Fruit fly (Drosophila melanogaster) whole organism, prepupa: ENCODE measurements around the gene bou.
A peak's percentile ranks its signal among the peaks of the same experiment; 100 is the strongest.

ENCODE experiments used
- Blimp-1 ChIP-seq: fragments of 200-800 bp; sonication (Bioruptor generic); optimal IDR thresholded peaks from 3 replicates; lab custom pipeline; 2017; ENCODE audit warnings: missing biosample characterization, missing genetic modification characterization, mild to moderate bottlenecking, moderate library complexity, missing genetic modification reagents
- CG10631 ChIP-seq: fragments of 200-800 bp; sonication (Bioruptor generic); optimal IDR thresholded peaks from 2 replicates; lab custom pipeline; 2016; ENCODE audit warnings: missing biosample characterization, missing genetic modification characterization
- CG10669 ChIP-seq: fragments of 200-800 bp; sonication (Bioruptor generic); optimal IDR thresholded peaks from 3 replicates; lab custom pipeline; 2018; ENCODE audit warnings: missing biosample characterization, mild to moderate bottlenecking, missing genetic modification characterization, moderate library complexity
- CG11294 ChIP-seq: fragments of 200-800 bp; sonication (Bioruptor generic); IDR thresholded peaks from 2 replicates; pipeline ENCODE4 v1.3.6; 2022; ENCODE audit warnings: missing biosample characterization, missing genetic modification characterization
- CG11762 ChIP-seq: fragments of 200-800 bp; sonication (Bioruptor generic); optimal IDR thresholded peaks from 3 replicates; lab custom pipeline; 2016; ENCODE audit warnings: missing biosample characterization, missing genetic modification characterization; ENCODE audit not compliant: insufficient read depth
- CG1621 ChIP-seq: fragments of 200-800 bp; sonication (Bioruptor generic); optimal IDR thresholded peaks from 3 replicates; lab custom pipeline; 2018; ENCODE audit warnings: missing biosample characterization, mild to moderate bottlenecking, missing genetic modification characterization
- CG16779 ChIP-seq: fragments of 200-800 bp; sonication (Bioruptor generic); optimal IDR thresholded peaks from 3 replicates; lab custom pipeline; 2017; ENCODE audit warnings: missing biosample characterization, mild to moderate bottlenecking, missing genetic modification characterization
- CG34406 ChIP-seq: fragments of 200-800 bp; sonication (Bioruptor generic); optimal IDR thresholded peaks from 3 replicates; lab custom pipeline; 2016; ENCODE audit warnings: missing biosample characterization, missing genetic modification characterization
- CG6163 ChIP-seq: fragments of 200-800 bp; sonication (Bioruptor generic); IDR thresholded peaks from 3 replicates; pipeline ENCODE4 v1.3.6; 2022; ENCODE audit warnings: missing biosample characterization, missing genetic modification characterization
- CG6276 ChIP-seq: fragments of 200-800 bp; sonication (Bioruptor generic); optimal IDR thresholded peaks from 2 replicates; lab custom pipeline; 2017; ENCODE audit warnings: missing biosample characterization, mild to moderate bottlenecking, missing genetic modification characterization
- CG6792 ChIP-seq: fragments of 200-800 bp; sonication (Bioruptor generic); optimal IDR thresholded peaks from 3 replicates; lab custom pipeline; 2016; ENCODE audit warnings: missing biosample characterization, missing genetic modification characterization
- CG6854 ChIP-seq: fragments of 200-800 bp; sonication (Bioruptor generic); optimal IDR thresholded peaks from 2 replicates; lab custom pipeline; 2017; ENCODE audit warnings: missing biosample characterization, mild to moderate bottlenecking, missing genetic modification characterization
- CG7368 ChIP-seq: fragments of 200-800 bp; sonication (Bioruptor generic); optimal IDR thresholded peaks from 3 replicates; lab custom pipeline; 2016; ENCODE audit warnings: missing biosample characterization, missing genetic modification characterization
- CG8119 ChIP-seq: fragments of 200-800 bp; sonication (Bioruptor generic); IDR thresholded peaks from 3 replicates; pipeline ENCODE4 v1.3.6; 2022; ENCODE audit warnings: missing biosample characterization, missing genetic modification characterization
- CG9139 ChIP-seq: fragments of 200-800 bp; sonication (Bioruptor generic); optimal IDR thresholded peaks from 3 replicates; lab custom pipeline; 2017; ENCODE audit warnings: missing biosample characterization, mild to moderate bottlenecking, missing genetic modification characterization
- Eip75B ChIP-seq: fragments of 200-800 bp; sonication (Bioruptor generic); optimal IDR thresholded peaks from 3 replicates; lab custom pipeline; 2016; ENCODE audit warnings: missing biosample characterization, missing genetic modification characterization
- Eip78C ChIP-seq: fragments of 200-800 bp; sonication (Bioruptor generic); peaks from one replicate; lab custom pipeline; 2016; ENCODE audit warnings: missing biosample characterization, missing genetic modification characterization
- Eip93F ChIP-seq: fragments of 200-800 bp; sonication (Bioruptor generic); optimal IDR thresholded peaks from 2 replicates; lab custom pipeline; 2016; ENCODE audit warnings: missing biosample characterization, mild to moderate bottlenecking, missing genetic modification characterization
- Ets21C ChIP-seq: fragments of 200-800 bp; sonication (Bioruptor generic); optimal IDR thresholded peaks from 3 replicates; lab custom pipeline; 2016; ENCODE audit warnings: missing biosample characterization, missing genetic modification characterization
- Gug ChIP-seq: fragments of 200-800 bp; sonication (Bioruptor generic); IDR thresholded peaks from 2 replicates; pipeline ENCODE4 v1.3.6; 2022; ENCODE audit warnings: missing biosample characterization, missing genetic modification characterization
- Hr39 ChIP-seq: fragments of 200-800 bp; sonication (Bioruptor generic); optimal IDR thresholded peaks from 2 replicates; lab custom pipeline; 2016; ENCODE audit warnings: missing biosample characterization, missing genetic modification characterization
- Lpt ChIP-seq: fragments of 200-800 bp; sonication (Bioruptor generic); optimal IDR thresholded peaks from 3 replicates; lab custom pipeline; 2016; ENCODE audit warnings: missing biosample characterization, missing genetic modification characterization
- Met ChIP-seq: fragments of 200-800 bp; sonication (Bioruptor generic); optimal IDR thresholded peaks from 3 replicates; lab custom pipeline; 2016; ENCODE audit warnings: missing biosample characterization, missing genetic modification characterization
- OdsH ChIP-seq: fragments of 200-800 bp; sonication (Bioruptor generic); optimal IDR thresholded peaks from 3 replicates; lab custom pipeline; 2016; ENCODE audit warnings: missing biosample characterization, missing genetic modification characterization
- Smox ChIP-seq: fragments of 200-800 bp; sonication (Bioruptor generic); optimal IDR thresholded peaks from 3 replicates; lab custom pipeline; 2016; ENCODE audit warnings: missing biosample characterization, missing genetic modification characterization
- Sox102F ChIP-seq: fragments of 200-800 bp; sonication (Bioruptor generic); optimal IDR thresholded peaks from 2 replicates; lab custom pipeline; 2016; ENCODE audit warnings: missing biosample characterization, mild to moderate bottlenecking, missing genetic modification characterization
- Sox14 ChIP-seq: fragments of 200-800 bp; sonication (Bioruptor generic); optimal IDR thresholded peaks from 3 replicates; lab custom pipeline; 2016; ENCODE audit warnings: missing biosample characterization, missing genetic modification characterization
- Sox15 ChIP-seq: fragments of 200-800 bp; sonication (Bioruptor generic); optimal IDR thresholded peaks from 3 replicates; lab custom pipeline; 2016; ENCODE audit warnings: missing biosample characterization, missing genetic modification characterization
- acj6 ChIP-seq: fragments of 200-800 bp; sonication (Bioruptor generic); optimal IDR thresholded peaks from 3 replicates; lab custom pipeline; 2016; ENCODE audit warnings: missing biosample characterization, missing genetic modification characterization
- cyc ChIP-seq: fragments of 200-800 bp; sonication (Bioruptor generic); optimal IDR thresholded peaks from 3 replicates; lab custom pipeline; 2016; ENCODE audit warnings: missing biosample characterization, missing genetic modification characterization
- dac ChIP-seq: fragments of 200-800 bp; sonication (Bioruptor generic); optimal IDR thresholded peaks from 2 replicates; lab custom pipeline; 2017; ENCODE audit warnings: missing biosample characterization, mild to moderate bottlenecking, missing genetic modification characterization
- dsx ChIP-seq: fragments of 200-800 bp; optimal IDR thresholded peaks from 3 replicates; lab custom pipeline; 2019; ENCODE audit warnings: missing biosample characterization, mild to moderate bottlenecking, missing genetic modification characterization, moderate library complexity; ENCODE audit not compliant: poor library complexity, severe bottlenecking
- eg ChIP-seq: fragments of 200-800 bp; sonication (Bioruptor generic); IDR thresholded peaks from 3 replicates; pipeline ENCODE4 v1.3.6; 2022; ENCODE audit warnings: missing biosample characterization, missing genetic modification characterization
- esn ChIP-seq: fragments of 200-800 bp; sonication (Bioruptor generic); optimal IDR thresholded peaks from 2 replicates; lab custom pipeline; 2016; ENCODE audit warnings: missing biosample characterization, mild to moderate bottlenecking, missing genetic modification characterization, moderate library complexity
- fd85E ChIP-seq: fragments of 200-800 bp; sonication (Bioruptor generic); optimal IDR thresholded peaks from 3 replicates; lab custom pipeline; 2016; ENCODE audit warnings: missing biosample characterization, missing genetic modification characterization
- fkh ChIP-seq: fragments of 200-800 bp; sonication (Bioruptor generic); optimal IDR thresholded peaks from 3 replicates; lab custom pipeline; 2017; ENCODE audit warnings: missing biosample characterization, mild to moderate bottlenecking, missing genetic modification characterization, moderate library complexity
- net ChIP-seq: fragments of 200-800 bp; sonication (Bioruptor generic); optimal IDR thresholded peaks from 3 replicates; lab custom pipeline; 2016; ENCODE audit warnings: missing biosample characterization, missing genetic modification characterization
- spab ChIP-seq: fragments of 200-800 bp; sonication (Bioruptor generic); optimal IDR thresholded peaks from 2 replicates; lab custom pipeline; 2017; ENCODE audit warnings: missing biosample characterization, mild to moderate bottlenecking, missing genetic modification characterization, missing genetic modification reagents
- ss ChIP-seq, 2 experiments: fragments of 200-800 bp; sonication (Bioruptor generic); optimal IDR thresholded peaks; 2 replicates in 1 of 2; 3 replicates in 1 of 2; lab custom pipeline; 2017 to 2018; ENCODE audit warnings: mild to moderate bottlenecking in 2 of 2, missing biosample characterization in 2 of 2, missing genetic modification characterization in 2 of 2, moderate library complexity in 1 of 2
- svp ChIP-seq: fragments of 200-800 bp; sonication (Bioruptor generic); peaks from one replicate; lab custom pipeline; 2016; ENCODE audit warnings: missing biosample characterization, missing genetic modification characterization

bou gene

DNA sequence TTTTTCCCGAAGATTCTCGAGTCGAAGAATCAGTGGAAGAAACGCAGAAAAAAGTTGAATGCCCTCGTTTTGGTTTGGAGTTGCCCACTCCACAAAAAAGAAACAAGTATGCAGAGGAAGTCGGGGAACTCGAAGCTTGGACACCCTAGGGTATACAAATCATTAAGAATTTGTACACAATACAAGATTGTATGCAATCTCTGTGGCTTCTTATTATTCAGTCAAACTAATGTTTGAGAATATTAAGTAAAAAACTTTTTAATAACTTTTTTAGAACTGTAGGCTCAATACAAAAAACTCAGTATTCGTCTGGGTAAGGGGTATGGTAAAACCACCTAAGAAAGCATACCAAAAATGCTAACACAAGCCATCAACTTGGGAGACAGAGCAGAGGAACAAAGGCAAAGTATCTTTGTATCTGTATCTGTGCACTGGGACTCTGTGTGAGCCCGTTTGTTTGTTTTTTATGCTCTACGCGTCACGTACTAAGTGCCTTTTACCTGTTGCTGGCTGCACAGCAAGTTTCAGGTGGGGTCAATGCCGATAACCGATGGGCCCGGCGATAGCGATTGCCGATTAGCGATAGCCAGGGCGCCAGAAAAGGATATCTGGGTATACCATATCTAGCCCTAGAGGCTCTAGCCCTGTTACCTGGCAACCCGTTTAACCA, 969 bp upstream of the bou start (continued):
- TF ChIP-seq ss (GFP tag; optimal IDR thresholded peaks at IDR 0.05; lab: Kevin White, UChicago) (peak; percentile 86 to 87), Met (peak; percentile 96), Lpt (GFP tag; lab: Kevin White, UChicago) (peak; percentile 83), CG16779 (tag; lab: Kevin White, UChicago) (peak; percentile 44), CG6163 (GFP tag; lab: Robert Waterston, UW) (peak; percentile 90), Ets21C (GFP tag; lab: Kevin White, UChicago) (peak; percentile 91), Blimp-1 (GFP tag; lab: Kevin White, UChicago) (peak; percentile 72), CG6854 (peak; percentile 76), dac (GFP tag; lab: Kevin White, UChicago) (peak; percentile 55), Sox15 (GFP tag; lab: Kevin White, UChicago) (peak; percentile 75), OdsH (GFP tag; lab: Kevin White, UChicago) (peak; percentile 86), fd85E (GFP tag; lab: Kevin White, UChicago) (no peak), CG11294 (GFP tag; lab: Robert Waterston, UW) (no peak; the same call in 1 of the 2 replicates), CG6276 (GFP tag; lab: Kevin White, UChicago) (peak; percentile 76), CG34406 (peak; percentile 89), eg (peak; percentile 70), CG10669 (GFP tag; lab: Kevin White, UChicago) (peak; percentile 81), CG6792 (GFP tag; lab: Kevin White, UChicago) (peak; percentile 92), Sox14 (GFP tag; lab: Kevin White, UChicago) (peak; percentile 95), CG7368 (GFP tag; lab: Kevin White, UChicago) (peak; percentile 70), net (GFP tag; lab: Kevin White, UChicago) (peak; percentile 88), CG8119 (GFP tag; lab: Robert Waterston, UW) (peak; percentile 83)

DNA sequence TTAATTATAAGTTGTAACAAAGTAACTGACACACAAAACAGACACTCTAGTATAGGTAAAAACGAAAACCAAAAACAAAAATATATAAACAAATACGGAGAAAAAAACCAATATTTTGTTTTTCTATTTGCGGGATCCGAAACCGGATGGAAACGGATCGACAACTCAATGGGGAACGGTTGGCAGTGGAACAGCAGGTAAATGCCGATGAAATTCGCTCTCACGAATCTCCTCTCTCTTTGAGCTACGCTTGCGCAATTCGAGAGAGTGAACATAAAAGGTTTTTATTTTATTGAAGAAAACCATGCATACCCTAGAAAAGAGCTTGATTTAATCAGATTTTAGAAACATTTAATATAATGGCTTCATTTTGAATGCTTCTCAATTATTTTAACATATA, 805 bp downstream of the bou start:
- TF ChIP-seq Eip78C (GFP tag; lab: Kevin White, UChicago) (no peak), cyc (GFP tag; lab: Kevin White, UChicago) (no peak), CG1621 (tag; lab: Kevin White, UChicago) (no peak), esn (GFP tag; lab: Kevin White, UChicago) (no peak), spab (GFP tag; lab: Kevin White, UChicago) (no peak), net (GFP tag; lab: Kevin White, UChicago) (no peak), Sox14 (GFP tag; lab: Kevin White, UChicago) (no peak), Eip75B (GFP tag; lab: Kevin White, UChicago) (no peak), dsx (GFP tag; lab: Kevin White, UChicago) (peak; percentile 24), CG9139 (GFP tag; lab: Kevin White, UChicago) (peak; percentile 15), fkh (GFP tag; lab: Kevin White, UChicago) (no peak), CG11762 (GFP tag; lab: Kevin White, UChicago) (no peak)

DNA sequence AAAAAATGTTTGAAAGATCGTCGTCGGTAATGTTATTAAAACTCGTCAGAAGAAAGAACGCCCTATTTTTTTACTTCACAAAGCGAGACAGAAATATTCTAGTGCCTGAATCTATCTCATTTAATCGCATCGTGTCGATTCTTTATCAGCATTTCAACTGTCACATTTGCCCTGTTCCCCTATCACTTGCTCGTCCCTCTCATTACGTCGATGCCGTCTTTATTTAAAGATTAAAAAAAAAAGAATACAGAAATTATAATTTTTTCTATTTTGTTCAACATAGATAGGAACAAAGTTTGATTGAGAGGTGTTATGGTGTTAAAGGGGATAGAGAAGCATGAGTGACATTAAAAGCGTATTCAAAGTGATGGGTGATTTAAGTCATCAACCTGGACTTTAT, 1.8 kb downstream of the bou start:
- TF ChIP-seq fkh (GFP tag; lab: Kevin White, UChicago) (no peak), svp (GFP tag; lab: Kevin White, UChicago) (peak; percentile 91)

DNA sequence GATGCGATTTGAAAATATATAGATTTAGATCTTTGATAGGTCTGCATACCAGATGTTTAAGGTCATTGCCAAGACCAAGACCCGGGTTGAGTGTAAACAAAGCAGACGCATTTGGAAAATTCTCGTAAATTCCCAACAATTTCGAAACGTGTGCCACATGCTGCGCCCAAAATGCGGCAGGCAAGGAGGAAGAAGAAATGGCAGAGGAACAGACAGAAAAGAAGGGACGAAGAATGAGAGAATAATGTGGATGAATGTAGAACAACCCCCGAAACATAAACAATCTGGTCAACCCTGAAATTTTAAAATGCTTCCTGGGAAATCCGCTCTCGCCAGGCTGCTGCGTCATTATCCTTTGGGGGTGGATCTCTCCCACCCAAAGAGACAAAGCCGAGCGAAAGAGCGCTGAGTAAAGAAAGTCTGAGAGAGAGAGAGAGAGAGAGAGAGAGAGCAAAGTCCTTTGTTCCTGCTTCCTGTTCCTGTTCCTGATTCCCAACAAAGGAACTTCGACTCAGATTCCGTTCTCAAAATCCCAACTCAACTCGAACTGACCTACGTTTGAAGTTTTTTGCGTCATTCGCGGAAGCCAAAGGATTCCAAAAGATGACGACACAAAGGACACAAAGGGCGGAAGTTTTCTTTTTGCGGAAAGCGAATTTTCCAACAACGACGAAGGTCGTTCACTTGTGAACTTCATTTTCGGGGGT, 2.5 kb downstream of the bou start:
- no peak for TF ChIP-seq CG10631 (GFP tag; lab: Kevin White, UChicago)
- TF ChIP-seq CG6276 (GFP tag; lab: Kevin White, UChicago): no peak
- no peak for TF ChIP-seq CG10669 (GFP tag; lab: Kevin White, UChicago)
- TF ChIP-seq Hr39 (GFP tag; lab: Kevin White, UChicago): no peak
- no peak for TF ChIP-seq CG9139 (GFP tag; lab: Kevin White, UChicago)
- no peak for TF ChIP-seq CG11762 (GFP tag; lab: Kevin White, UChicago)
- no peak for TF ChIP-seq Met
- no peak for TF ChIP-seq Gug (GFP tag; lab: Robert Waterston, UW)
- no peak for TF ChIP-seq Sox102F (GFP tag; lab: Kevin White, UChicago)
- no peak for TF ChIP-seq Lpt (GFP tag; lab: Kevin White, UChicago)
- TF ChIP-seq net (GFP tag; lab: Kevin White, UChicago): no peak
- TF ChIP-seq acj6 (GFP tag; lab: Kevin White, UChicago): no peak
- no peak for TF ChIP-seq fkh (GFP tag; lab: Kevin White, UChicago)
- no peak for TF ChIP-seq eg
- no peak for TF ChIP-seq Eip93F
- no peak for TF ChIP-seq Eip78C (GFP tag; lab: Kevin White, UChicago)
- no peak for TF ChIP-seq Smox (GFP tag; lab: Kevin White, UChicago)
- no peak for TF ChIP-seq dac (GFP tag; lab: Kevin White, UChicago)
